Worm (Caenorhabditis elegans): ENCODE data around the gene clec-68.

ce11 chrIV:3876955-3877354 is 49.3 kb upstream of the clec-68 start:
- TF ChIP-seq tbx-2 (tag; optimal IDR thresholded peaks at IDR 0.05) (no peak), ceh-19 (GFP tag; optimal IDR thresholded peaks at IDR 0.05) (no peak), ceh-24 (tag; optimal IDR thresholded peaks at IDR 0.05) (no peak), madf-2 (tag; optimal IDR thresholded peaks at IDR 0.05) (no peak), ama-1 (optimal IDR thresholded peaks at IDR 0.05) (no peak), ets-4 (tag; optimal IDR thresholded peaks at IDR 0.05) (no peak)
